Worm (Caenorhabditis elegans): ENCODE data around the gene lact-4.

lact-4 gene

DNA sequence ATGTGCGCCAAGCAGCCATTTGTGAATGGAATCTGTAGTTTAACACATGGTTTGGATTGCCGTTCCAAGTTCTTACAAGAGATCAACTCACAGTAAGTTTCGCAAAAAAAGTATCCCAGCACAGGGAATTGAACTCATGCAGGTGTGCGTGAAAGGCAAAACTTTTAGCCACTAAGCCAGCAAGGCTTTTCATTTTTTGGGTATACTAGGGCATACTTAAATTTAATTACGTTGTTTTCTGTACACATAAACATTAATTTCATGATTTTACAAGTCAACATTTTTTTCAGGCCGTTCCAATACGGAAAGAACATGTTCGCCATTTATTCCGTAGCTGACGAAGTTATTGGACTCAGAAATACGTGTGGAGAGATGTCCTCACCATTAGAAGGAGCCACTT, 38.8 kb downstream of the lact-4 start (continued):
- TF ChIP-seq pbrm-1 (GFP tag; IDR thresholded peaks at IDR 0.05), result peak; percentile 63
- no peak for TF ChIP-seq bed-1 (GFP tag; IDR thresholded peaks at IDR 0.05)
- TF ChIP-seq nfyb-1 (GFP tag; IDR thresholded peaks at IDR 0.05), result peak; percentile 61
- TF ChIP-seq zim-3 (tag; optimal IDR thresholded peaks at IDR 0.05), result peak; percentile 43
- peak; percentile 84 for TF ChIP-seq repo-1 (tag; optimal IDR thresholded peaks at IDR 0.05)
- TF ChIP-seq ztf-18 (tag; optimal IDR thresholded peaks at IDR 0.05), result peak; percentile 76
- peak; percentile 85 for TF ChIP-seq nhr-90 (tag; optimal IDR thresholded peaks at IDR 0.05)
- 0 out of 2 replicates have a peak, but pooled peaks have one; percentile 43 for TF ChIP-seq let-526 (GFP tag; IDR thresholded peaks at IDR 0.05)
- TF ChIP-seq F22D6.2 (tag; optimal IDR thresholded peaks at IDR 0.05), result peak; percentile 39
- peak; percentile 86; the same call in 1 of the 2 replicates for TF ChIP-seq ztf-25 (GFP tag; IDR thresholded peaks at IDR 0.05)
- no peak for TF ChIP-seq efl-1 (GFP tag; optimal IDR thresholded peaks at IDR 0.05)
- TF ChIP-seq mel-28 (tag; optimal IDR thresholded peaks at IDR 0.05; ENCODE audit: borderline replicate concordance), result no peak
- TF ChIP-seq attf-3 (GFP tag; conservative IDR thresholded peaks at IDR 0.05), result no peak
- peak; percentile 69 for TF ChIP-seq B0035.1 (tag; optimal IDR thresholded peaks at IDR 0.05)
- no peak; the same call in 1 of the 2 replicates for TF ChIP-seq madf-8 (GFP tag; conservative IDR thresholded peaks at IDR 0.05)
- TF ChIP-seq dpl-1 (GFP tag; optimal IDR thresholded peaks at IDR 0.05), result no peak
- TF ChIP-seq nfya-2 (GFP tag; IDR thresholded peaks at IDR 0.05), result no peak
- TF ChIP-seq F23B12.7 (tag; optimal IDR thresholded peaks at IDR 0.05; ENCODE audit: insufficient read depth), result no peak
- peak; percentile 41 for TF ChIP-seq tlf-1 (GFP tag; optimal IDR thresholded peaks at IDR 0.05)

DNA sequence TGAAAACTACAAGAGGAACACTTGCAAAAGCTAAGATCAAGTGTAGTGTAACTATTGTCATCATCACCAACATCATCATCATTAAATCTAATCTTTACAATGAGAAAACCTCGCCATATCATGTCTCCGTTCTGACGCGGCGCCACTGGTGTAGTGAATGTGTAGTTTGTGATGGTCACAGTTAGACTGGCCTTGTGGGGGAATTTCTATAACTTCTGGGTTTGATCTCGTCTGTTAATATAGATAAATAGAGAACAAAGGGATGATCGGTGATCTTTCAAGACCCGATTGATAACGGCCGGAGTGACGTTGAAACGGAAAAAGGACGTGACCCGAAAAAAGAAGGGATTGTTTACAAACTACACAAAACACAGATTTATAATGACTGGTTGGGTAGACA, 39.5 kb downstream of the lact-4 start:
- TF ChIP-seq aptf-3 (GFP tag; IDR thresholded peaks at IDR 0.05) (no peak), ztf-26 (tag; optimal IDR thresholded peaks at IDR 0.05) (peak; percentile 29), lin-26 (GFP tag; IDR thresholded peaks at IDR 0.05) (0 out of 2 replicates have a peak, but pooled peaks have one; percentile 9), ztf-3 (GFP tag; optimal IDR thresholded peaks at IDR 0.05) (no peak), somi-1 (GFP tag; optimal IDR thresholded peaks at IDR 0.05) (peak; percentile 6)

DNA sequence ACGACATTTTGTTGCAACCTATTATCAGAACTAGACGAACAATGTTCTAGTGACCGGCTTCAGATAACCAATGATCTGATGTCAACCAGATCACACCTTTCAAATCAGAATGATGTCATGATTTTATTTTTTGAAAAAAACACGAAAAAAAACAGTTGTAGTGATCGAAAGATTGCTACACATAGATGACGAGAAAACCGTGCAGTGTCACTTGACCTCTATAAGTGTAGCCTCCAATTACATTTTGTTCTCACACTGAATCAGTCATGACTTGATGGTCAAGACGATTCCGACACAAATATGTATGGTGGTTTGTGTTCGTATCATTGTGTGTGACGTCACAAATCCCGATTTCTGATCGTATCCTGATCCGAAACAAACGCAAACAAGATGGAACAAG, 40.2 kb downstream of the lact-4 start:
- TF ChIP-seq lin-40 (tag; optimal IDR thresholded peaks at IDR 0.05), result peak; percentile 3
- peak; percentile 68 for TF ChIP-seq ama-1 (optimal IDR thresholded peaks at IDR 0.05)
- TF ChIP-seq ama-1 (GFP tag; optimal IDR thresholded peaks at IDR 0.05), result no peak
- TF ChIP-seq Y79H2A.3 (GFP tag; conservative IDR thresholded peaks at IDR 0.05), result no peak
- peak; percentile 6 for TF ChIP-seq atf-7 (tag; optimal IDR thresholded peaks at IDR 0.05)

DNA sequence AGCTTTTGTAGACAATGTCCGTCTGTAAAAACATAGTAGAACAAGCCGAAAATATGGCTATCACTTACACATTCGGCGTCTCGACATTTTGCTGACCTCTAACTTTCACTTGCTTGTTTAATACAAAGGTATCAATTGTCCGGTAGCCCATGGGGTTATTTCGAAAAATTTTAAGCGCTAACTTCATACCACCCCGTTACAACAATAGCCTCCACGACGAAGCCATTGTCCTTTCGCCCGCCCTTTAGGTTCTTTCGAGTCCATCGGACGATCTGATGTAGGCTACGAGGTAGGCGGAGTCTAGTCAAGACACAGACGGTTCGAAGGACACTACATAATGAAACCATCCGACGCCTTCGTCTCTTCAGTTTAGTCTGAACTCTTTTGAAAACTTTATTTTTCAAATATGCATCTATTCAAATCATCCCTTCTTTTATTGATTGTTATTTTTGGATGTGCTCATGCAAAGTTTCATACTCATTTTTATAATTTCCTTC, 41.4 kb downstream of the lact-4 start, which contains the start of gene lips-10:
lips-10 (plus strand) TSS at position 378 of the 497 bp plus-strand sequence.
- TF ChIP-seq hmg-20 (GFP tag; IDR thresholded peaks at IDR 0.05) (no peak), D2030.7 (GFP tag; IDR thresholded peaks at IDR 0.05) (no peak), nfya-1 (tag; optimal IDR thresholded peaks at IDR 0.05; ENCODE audit: borderline replicate concordance, insufficient read depth) (no peak), nhr-90 (tag; optimal IDR thresholded peaks at IDR 0.05) (no peak), cebp-1 (GFP tag; IDR thresholded peaks at IDR 0.05) (no peak), cebp-1 (tag; optimal IDR thresholded peaks at IDR 0.05) (no peak), chd-7 (tag; optimal IDR thresholded peaks at IDR 0.05) (no peak), F52B5.7 (tag; optimal IDR thresholded peaks at IDR 0.05) (no peak), dpff-1 (tag; optimal IDR thresholded peaks at IDR 0.05) (no peak), ztf-22 (GFP tag; optimal IDR thresholded peaks at IDR 0.05) (no peak), nhr-179 (tag; optimal IDR thresholded peaks at IDR 0.05) (no peak), mcd-1 (GFP tag; IDR thresholded peaks at IDR 0.05) (no peak), him-1 (tag; optimal IDR thresholded peaks at IDR 0.05) (no peak), F22D6.2 (tag; optimal IDR thresholded peaks at IDR 0.05) (no peak), mxl-1 (tag; optimal IDR thresholded peaks at IDR 0.05) (no peak), lir-1 (GFP tag; conservative IDR thresholded peaks at IDR 0.05) (no peak), bed-2 (GFP tag; IDR thresholded peaks at IDR 0.05) (no peak), F37B4.10 (GFP tag; IDR thresholded peaks at IDR 0.05) (no peak), attf-5 (GFP tag; optimal IDR thresholded peaks at IDR 0.05) (no peak), mel-28 (tag; optimal IDR thresholded peaks at IDR 0.05; ENCODE audit: borderline replicate concordance) (no peak)

All from whole organism, young adult.